Worm (Caenorhabditis elegans): Measurements from ENCODE around the gene F20D6.12.

DNA sequence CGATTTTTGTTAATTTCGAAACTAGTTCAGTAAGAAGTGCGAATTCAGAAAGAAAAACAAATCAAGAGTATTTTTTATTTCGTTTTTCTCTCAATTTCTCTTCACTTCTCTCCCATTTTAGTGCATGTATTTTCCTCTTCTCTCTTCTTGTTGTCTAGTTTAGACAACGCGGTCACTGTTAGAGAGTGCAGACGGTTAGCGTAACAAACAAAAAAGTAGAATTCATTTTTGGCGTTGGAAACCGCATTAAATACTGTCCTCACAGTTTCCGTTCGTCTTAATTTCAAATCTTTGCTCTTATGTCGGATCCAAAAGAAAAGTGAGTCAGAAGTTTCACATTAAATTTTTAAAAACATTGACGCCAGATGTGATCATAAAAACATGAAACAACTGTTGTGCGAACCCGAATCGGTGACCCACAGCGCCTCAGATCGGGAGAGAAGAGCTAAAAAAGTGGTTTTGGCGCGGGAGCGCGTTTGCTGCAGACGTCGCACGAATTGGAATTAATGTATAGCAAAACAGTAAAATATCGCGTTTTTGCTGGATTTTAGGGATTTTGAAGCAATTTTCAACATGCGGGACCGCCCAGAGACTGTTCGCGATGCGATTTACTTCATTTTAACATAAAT lies 10.9 kb downstream of the F20D6.12 start, which contains the start of gene srp-7:
- TF ChIP-seq mep-1 (tag; optimal IDR thresholded peaks at IDR 0.05) (no peak), mls-2 (tag; optimal IDR thresholded peaks at IDR 0.05) (no peak), ztf-11 (tag; optimal IDR thresholded peaks at IDR 0.05) (no peak), nhr-12 (tag; optimal IDR thresholded peaks at IDR 0.05) (no peak)

Measured in whole organism, mixed stage, embryonic.